Worm (Caenorhabditis elegans): ENCODE measurements around the gene F56F10.2.

- TF ChIP-seq ces-1 (GFP tag; optimal IDR thresholded peaks at IDR 0.05) (no peak), nhr-28 (tag; optimal IDR thresholded peaks at IDR 0.05) (no peak), nhr-237 (tag; optimal IDR thresholded peaks at IDR 0.05) (no peak), blmp-1 (tag; optimal IDR thresholded peaks at IDR 0.05) (no peak), pha-4 (tag; optimal IDR thresholded peaks at IDR 0.05) (no peak), ztf-11 (tag; optimal IDR thresholded peaks at IDR 0.05) (no peak), nhr-76 (tag; optimal IDR thresholded peaks at IDR 0.05) (no peak), elt-1 (tag; optimal IDR thresholded peaks at IDR 0.05; ENCODE audit: borderline replicate concordance, insufficient read depth) (no peak), unc-62 (GFP tag; optimal IDR thresholded peaks at IDR 0.05) (no peak), snpc-4 (tag; optimal IDR thresholded peaks at IDR 0.05) (no peak), mep-1 (tag; optimal IDR thresholded peaks at IDR 0.05) (no peak), unc-39 (tag; optimal IDR thresholded peaks at IDR 0.05) (no peak)
Measured at ce11 chrX:813063-813462, 46.4 kb upstream of the F56F10.2 start, which contains the start of gene F25E2.3.

Data from whole organism, mixed stage, embryonic.